Fruit fly (Drosophila melanogaster) whole organism, adult: ENCODE data around the gene NitFhit.

Source experiments
- CG11617 ChIP-seq: fragments of 200-800 bp; sonication (Bioruptor generic); optimal IDR thresholded peaks from 2 replicates; lab custom pipeline; 2017; ENCODE audit warnings: mild to moderate bottlenecking, missing biosample characterization, missing genetic modification reagents, missing genetic modification characterization
- CG12768 ChIP-seq: fragments of 200-800 bp; sonication (Bioruptor generic); optimal IDR thresholded peaks from 2 replicates; lab custom pipeline; 2017; ENCODE audit warnings: missing biosample characterization, missing genetic modification characterization, mild to moderate bottlenecking, moderate library complexity, missing genetic modification reagents
- CG14711 ChIP-seq: fragments of 200-800 bp; sonication (Bioruptor generic); optimal IDR thresholded peaks from 2 replicates; lab custom pipeline; 2018; ENCODE audit warnings: missing biosample characterization, mild to moderate bottlenecking, missing genetic modification characterization, moderate library complexity
- CG1620 ChIP-seq: fragments of 200-800 bp; sonication (Bioruptor generic); optimal IDR thresholded peaks from 2 replicates; lab custom pipeline; 2016; ENCODE audit warnings: missing biosample characterization, missing genetic modification characterization
- CG33017 ChIP-seq: fragments of 200-800 bp; sonication (Bioruptor generic); optimal IDR thresholded peaks from 2 replicates; lab custom pipeline; 2018; ENCODE audit warnings: missing biosample characterization, mild to moderate bottlenecking, missing genetic modification characterization, moderate library complexity
- CG5204 ChIP-seq: fragments of 200-800 bp; sonication (Bioruptor generic); optimal IDR thresholded peaks from 2 replicates; lab custom pipeline; 2016; ENCODE audit warnings: missing biosample characterization, missing genetic modification characterization
- CG7045 ChIP-seq: fragments of 200-800 bp; sonication (Bioruptor generic); optimal IDR thresholded peaks from 2 replicates; lab custom pipeline; 2017; ENCODE audit warnings: missing biosample characterization, mild to moderate bottlenecking, missing genetic modification characterization
- CG7101 ChIP-seq: fragments of 200-800 bp; sonication (Bioruptor generic); optimal IDR thresholded peaks from 2 replicates; lab custom pipeline; 2018; ENCODE audit warnings: missing biosample characterization, mild to moderate bottlenecking, missing genetic modification characterization, moderate library complexity
- Clk ChIP-seq: fragments of 200-800 bp; sonication (Bioruptor generic); optimal IDR thresholded peaks from 2 replicates; lab custom pipeline; 2017; ENCODE audit warnings: missing biosample characterization, missing genetic modification characterization
- Hr96 ChIP-seq: fragments of 200-800 bp; sonication (Bioruptor generic); optimal IDR thresholded peaks from 2 replicates; lab custom pipeline; 2016; ENCODE audit warnings: missing biosample characterization, missing genetic modification characterization
- Mnt ChIP-seq: fragments of 200-800 bp; sonication (Bioruptor generic); optimal IDR thresholded peaks from 2 replicates; lab custom pipeline; 2016; ENCODE audit warnings: missing biosample characterization, mild to moderate bottlenecking, missing genetic modification characterization
- bab1 ChIP-seq: fragments of 200-800 bp; sonication (Bioruptor generic); optimal IDR thresholded peaks from 3 replicates; lab custom pipeline; 2019; ENCODE audit warnings: missing biosample characterization, mild to moderate bottlenecking, missing genetic modification characterization, moderate library complexity
- cic ChIP-seq: fragments of 200-800 bp; sonication (Bioruptor generic); optimal IDR thresholded peaks from 2 replicates; lab custom pipeline; 2017; ENCODE audit warnings: missing biosample characterization, mild to moderate bottlenecking, missing genetic modification characterization, moderate library complexity
- cnc ChIP-seq, 2 experiments: fragments of >200 bp; optimal IDR thresholded peaks; 2 replicates each; lab custom pipeline; 2017
- kay ChIP-seq: fragments of 200-800 bp; sonication (Bioruptor generic); peaks from one replicate; lab custom pipeline; 2016; ENCODE audit warnings: missing biosample characterization, missing genetic modification characterization, borderline replicate concordance
- ovo ChIP-seq: fragments of 200-800 bp; sonication (Bioruptor generic); optimal IDR thresholded peaks from 2 replicates; lab custom pipeline; 2016; ENCODE audit warnings: missing biosample characterization, missing genetic modification characterization
- pad ChIP-seq: fragments of 200-800 bp; sonication (Bioruptor generic); optimal IDR thresholded peaks from 3 replicates; lab custom pipeline; 2017; ENCODE audit warnings: missing biosample characterization, missing genetic modification characterization, mild to moderate bottlenecking, moderate library complexity, missing genetic modification reagents
- tj ChIP-seq: fragments of 200-800 bp; sonication (Bioruptor generic); optimal IDR thresholded peaks from 3 replicates; lab custom pipeline; 2017; ENCODE audit warnings: missing biosample characterization, mild to moderate bottlenecking, missing genetic modification characterization, moderate library complexity
- toe ChIP-seq: fragments of 200-800 bp; sonication (Bioruptor generic); optimal IDR thresholded peaks from 2 replicates; lab custom pipeline; 2016; ENCODE audit warnings: missing biosample characterization, missing genetic modification characterization

NitFhit gene

DNA sequence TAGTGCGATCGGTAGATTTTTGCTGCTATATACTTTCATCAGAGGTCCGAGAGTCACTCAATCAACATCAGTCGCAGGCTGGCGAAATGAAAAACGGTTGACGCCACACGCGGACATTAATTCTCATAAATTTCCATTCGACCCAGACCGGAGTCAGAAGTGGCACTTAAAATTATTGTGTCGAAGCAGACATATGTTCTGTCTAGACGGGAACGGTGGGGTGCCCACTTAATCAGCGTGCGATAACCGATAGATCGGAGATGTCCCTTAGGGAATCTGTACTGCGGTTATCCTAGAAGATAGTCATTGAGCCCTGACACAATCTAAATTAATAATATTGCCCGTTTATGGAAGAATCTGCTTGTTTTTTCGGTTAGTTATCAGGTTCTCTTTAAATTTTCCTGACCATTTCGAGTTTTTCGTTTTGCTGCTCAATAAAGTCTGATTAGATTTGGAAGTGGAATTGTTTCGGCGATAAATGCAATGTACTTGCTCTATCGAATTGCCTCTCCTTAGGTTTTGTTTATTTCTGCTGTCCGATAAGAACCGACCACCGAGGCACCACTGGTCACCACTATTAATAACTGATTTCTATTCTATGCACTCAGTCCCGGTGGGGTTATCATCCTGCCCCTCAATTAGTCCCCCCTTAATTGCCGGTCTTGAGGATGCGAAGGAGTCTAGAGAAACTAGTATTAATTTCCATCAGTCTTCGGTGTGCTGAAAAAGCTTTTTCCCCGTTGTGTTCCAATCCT lies 41.5 kb upstream of the NitFhit start:
- TF ChIP-seq kay (no peak), cic (GFP tag; lab: Kevin White, UChicago) (no peak), CG1620 (GFP tag; lab: Kevin White, UChicago) (no peak), CG14711 (tag; lab: Kevin White, UChicago) (no peak), CG12768 (GFP tag; lab: Kevin White, UChicago) (no peak), CG7045 (GFP tag; lab: Kevin White, UChicago) (no peak), bab1 (GFP tag; lab: Kevin White, UChicago) (no peak), pad (no peak), toe (GFP tag; lab: Kevin White, UChicago) (no peak), ovo (GFP tag; lab: Kevin White, UChicago) (no peak), Mnt (GFP tag; lab: Kevin White, UChicago) (no peak), CG7101 (tag; lab: Kevin White, UChicago) (no peak), cnc (optimal IDR thresholded peaks at IDR 0.05; lab: Kevin White, UChicago) (no peak)

DNA sequence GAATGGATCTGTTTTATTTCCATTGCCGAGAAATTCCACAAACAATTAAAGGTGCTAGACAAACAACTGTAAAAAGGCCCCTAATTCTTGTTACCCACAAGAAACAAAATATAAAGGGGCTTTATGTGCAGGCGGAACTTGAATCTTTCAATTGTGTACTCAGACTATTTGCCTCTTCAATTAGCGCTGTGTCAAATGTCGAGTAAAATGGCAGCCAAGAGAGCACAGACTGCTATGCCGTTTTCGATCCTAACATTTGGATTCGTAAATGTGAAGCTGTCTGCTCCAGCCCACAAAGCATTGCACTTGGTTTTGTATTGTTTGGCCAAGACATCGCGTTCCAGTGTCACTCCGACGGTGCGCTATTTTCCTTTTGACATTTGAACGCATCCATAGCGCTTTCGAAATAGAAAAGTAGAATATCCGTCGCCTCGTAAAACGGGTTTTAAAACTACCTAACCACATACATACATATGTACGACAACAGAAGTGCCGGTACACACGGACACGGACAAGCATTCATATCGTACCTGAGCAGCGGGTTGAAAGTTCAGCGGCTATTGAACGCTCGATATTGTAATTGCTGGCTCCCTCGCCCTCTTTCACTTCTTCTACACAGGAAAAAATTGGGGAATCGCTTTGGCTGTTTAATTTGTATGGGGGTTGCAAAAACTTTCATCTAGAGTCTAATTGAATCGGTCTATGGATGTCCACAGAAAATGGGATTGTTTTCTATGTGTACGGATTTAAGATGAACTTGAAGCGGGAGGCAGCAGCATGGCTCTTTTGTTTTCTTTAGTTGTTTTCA lies 37.3 kb upstream of the NitFhit start:
- TF ChIP-seq kay (no peak), tj (GFP tag; lab: Kevin White, UChicago) (no peak), CG7045 (GFP tag; lab: Kevin White, UChicago) (no peak), CG7101 (tag; lab: Kevin White, UChicago) (peak; percentile 11), pad (no peak), CG33017 (tag; lab: Kevin White, UChicago) (peak; percentile 6), CG5204 (GFP tag; lab: Kevin White, UChicago) (no peak), CG12768 (GFP tag; lab: Kevin White, UChicago) (peak; percentile 17), bab1 (GFP tag; lab: Kevin White, UChicago) (no peak)

DNA sequence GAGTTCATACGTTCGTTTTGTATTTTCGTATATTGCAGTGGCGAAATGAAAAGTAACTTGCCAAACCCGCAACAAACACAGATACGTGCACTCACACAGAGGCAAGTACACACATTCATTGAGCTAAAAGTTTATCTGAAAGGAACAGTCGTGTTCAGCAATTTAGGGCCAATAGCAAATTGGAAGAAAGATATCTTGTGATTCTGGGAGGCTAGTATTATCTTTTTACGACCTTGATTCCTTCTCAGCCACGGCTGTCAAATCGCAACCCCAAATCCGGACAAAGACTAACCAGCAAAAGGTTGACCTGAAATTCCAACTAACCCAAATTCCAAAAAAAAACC lies 36.8 kb upstream of the NitFhit start:
- TF ChIP-seq Hr96 (GFP tag; lab: Kevin White, UChicago) (no peak), CG1620 (GFP tag; lab: Kevin White, UChicago) (no peak), bab1 (GFP tag; lab: Kevin White, UChicago) (no peak), CG7045 (GFP tag; lab: Kevin White, UChicago) (no peak), Mnt (GFP tag; lab: Kevin White, UChicago) (no peak), CG33017 (tag; lab: Kevin White, UChicago) (no peak), kay (no peak), toe (GFP tag; lab: Kevin White, UChicago) (no peak), CG14711 (tag; lab: Kevin White, UChicago) (no peak), Clk (no peak), ovo (GFP tag; lab: Kevin White, UChicago) (no peak), CG11617 (no peak), pad (no peak), CG5204 (GFP tag; lab: Kevin White, UChicago) (no peak), CG7101 (tag; lab: Kevin White, UChicago) (no peak)

DNA sequence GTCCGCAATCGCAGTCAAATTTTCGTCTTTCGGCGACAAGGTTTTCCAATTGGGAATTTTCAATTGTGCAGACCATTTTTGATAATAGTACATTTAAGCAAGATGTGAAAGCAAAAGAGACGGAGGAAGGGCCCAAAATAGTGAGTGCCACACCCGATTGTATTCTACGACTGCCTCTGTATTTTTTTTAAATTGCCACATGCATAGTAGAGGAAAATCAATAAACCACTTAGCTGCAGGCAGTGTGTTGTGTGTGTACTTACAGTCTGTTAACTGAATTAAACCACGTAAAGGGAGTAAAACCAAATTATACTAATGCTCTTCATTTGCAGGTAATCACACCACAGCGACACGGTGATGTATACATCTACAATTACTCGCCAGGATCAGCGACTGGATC lies 31.8 kb upstream of the NitFhit start:
- no peak for TF ChIP-seq CG14711 (tag; lab: Kevin White, UChicago)
- TF ChIP-seq Mnt (GFP tag; lab: Kevin White, UChicago) = no peak
- no peak for TF ChIP-seq CG11617

DNA sequence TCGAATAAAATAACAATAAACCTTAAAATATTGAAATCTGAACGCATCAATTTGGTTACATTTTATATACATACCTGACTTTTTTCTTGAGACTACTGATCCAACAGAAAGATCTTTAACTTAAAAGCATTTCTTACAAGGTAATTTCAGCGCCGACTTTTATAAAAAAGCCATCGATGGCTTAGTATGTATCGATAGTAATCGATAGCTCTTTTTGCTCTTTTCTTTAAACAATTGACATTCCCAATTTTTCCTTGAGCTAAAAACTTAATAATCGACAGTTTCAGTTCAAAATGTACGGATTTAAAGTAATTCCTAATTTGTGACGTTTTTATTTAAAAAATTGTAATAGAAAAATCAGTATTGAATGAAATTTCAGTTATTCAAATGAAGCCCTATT lies 29.0 kb upstream of the NitFhit start:
- TF ChIP-seq kay = no peak
- peak; percentile 48 for TF ChIP-seq bab1 (GFP tag; lab: Kevin White, UChicago)

DNA sequence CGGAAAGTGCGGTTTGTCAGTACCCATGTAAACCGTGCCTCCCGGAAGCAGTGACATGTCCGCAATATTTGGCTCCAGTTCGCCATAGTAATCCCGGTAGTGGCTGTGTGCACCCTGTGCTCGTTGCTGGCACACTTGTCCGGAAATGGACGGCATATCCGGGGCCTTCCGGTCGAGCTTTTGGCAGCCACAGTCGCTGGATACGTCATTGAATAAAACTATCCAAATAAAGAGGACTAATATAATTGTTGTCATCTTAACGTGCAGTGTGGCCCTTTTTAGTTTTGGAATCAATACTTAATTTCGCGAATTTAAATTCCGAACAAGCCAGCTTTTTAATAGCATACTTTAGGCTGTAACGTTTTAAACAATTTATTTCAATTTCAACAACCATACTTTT lies 27.6 kb upstream of the NitFhit start, which contains the start of gene CG7049:
TSS of gene CG7049 (minus strand) at position 280 of the 400 bp plus-strand sequence.
- peak; percentile 7 for TF ChIP-seq CG14711 (tag; lab: Kevin White, UChicago)
- no peak for TF ChIP-seq Mnt (GFP tag; lab: Kevin White, UChicago)
- TF ChIP-seq toe (GFP tag; lab: Kevin White, UChicago) = no peak
- TF ChIP-seq CG33017 (tag; lab: Kevin White, UChicago) = peak; percentile 40
- TF ChIP-seq bab1 (GFP tag; lab: Kevin White, UChicago) = peak; percentile 50
- TF ChIP-seq Clk = no peak
- no peak for TF ChIP-seq CG7045 (GFP tag; lab: Kevin White, UChicago)
- TF ChIP-seq CG1620 (GFP tag; lab: Kevin White, UChicago) = no peak
- no peak for TF ChIP-seq kay

DNA sequence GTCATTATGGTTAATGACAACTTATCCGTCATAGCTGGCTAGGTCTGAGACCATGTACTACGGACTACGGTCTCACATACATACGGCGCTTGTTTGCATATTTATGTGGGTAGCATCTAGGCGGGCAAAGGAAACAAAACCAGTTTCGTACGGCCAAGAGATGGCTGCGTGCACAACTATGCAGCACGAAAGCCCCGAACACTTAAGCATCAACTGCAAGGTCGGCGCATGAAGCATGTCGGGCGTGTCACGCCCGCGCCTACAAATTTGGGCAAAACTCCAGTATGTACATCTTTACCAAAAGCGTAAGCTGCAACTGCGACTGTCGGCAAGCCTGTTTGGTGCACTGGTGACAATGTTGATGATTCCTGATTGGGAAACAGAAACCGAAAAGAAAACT lies 25.6 kb upstream of the NitFhit start:
- TF ChIP-seq Hr96 (GFP tag; lab: Kevin White, UChicago) (no peak), CG11617 (no peak), CG33017 (tag; lab: Kevin White, UChicago) (no peak), toe (GFP tag; lab: Kevin White, UChicago) (no peak), Clk (no peak)
